Fruit fly (Drosophila melanogaster): ENCODE measurements around the gene CG8329.
A peak's percentile ranks its signal among the peaks of the same experiment; 100 is the strongest.

DNA sequence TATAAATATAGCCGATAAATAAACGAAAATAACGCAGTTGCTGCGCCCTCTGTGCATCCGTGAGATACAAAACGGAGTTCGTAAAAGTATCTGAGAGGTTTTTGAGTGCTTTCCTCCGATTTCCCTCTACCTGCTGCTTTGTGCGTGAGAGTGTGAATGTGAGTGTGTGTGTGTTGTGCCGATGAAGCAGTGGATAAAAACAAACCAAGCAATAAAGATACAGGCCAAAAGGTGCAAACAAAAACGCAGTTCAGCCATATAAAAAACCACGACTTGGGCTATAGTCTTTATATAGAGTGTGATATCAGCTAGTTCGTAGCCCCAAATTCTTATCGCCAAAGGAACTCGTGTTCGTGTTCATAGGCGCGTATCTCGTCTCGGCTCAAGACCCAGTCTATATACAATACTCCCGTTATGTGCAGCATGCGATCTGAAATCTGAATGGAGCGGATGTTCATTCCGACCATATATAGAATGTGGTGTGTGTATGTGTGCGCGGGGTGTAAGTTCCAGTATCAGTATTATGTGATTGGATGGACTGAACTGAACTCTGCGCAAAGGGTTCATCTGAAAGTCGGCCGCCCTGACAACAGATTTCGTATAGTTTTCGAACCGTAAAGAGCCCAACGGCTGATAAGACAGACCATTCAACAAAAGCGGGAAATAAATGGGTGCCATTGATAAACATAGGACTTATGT, 22.3 kb upstream of the CG8329 start:
- TF ChIP-seq h (GFP tag; optimal IDR thresholded peaks at IDR 0.05) (no peak), foxo (GFP tag; optimal IDR thresholded peaks at IDR 0.05) (no peak), psq (GFP tag; optimal IDR thresholded peaks at IDR 0.05) (peak; percentile 82), Dfd (GFP tag; optimal IDR thresholded peaks at IDR 0.05) (no peak), CG32264 (GFP tag; optimal IDR thresholded peaks at IDR 0.05) (no peak), Dif (GFP tag; optimal IDR thresholded peaks at IDR 0.05; ENCODE audit: partially characterized antibody) (no peak), GATAd (GFP tag; optimal IDR thresholded peaks at IDR 0.05) (no peak), ey (GFP tag; optimal IDR thresholded peaks at IDR 0.05) (no peak), usp (GFP tag; optimal IDR thresholded peaks at IDR 0.05) (no peak), CG9705 (GFP tag; optimal IDR thresholded peaks at IDR 0.05) (no peak), Hnf4 (GFP tag; optimal IDR thresholded peaks at IDR 0.05) (no peak), Vsx2 (GFP tag; optimal IDR thresholded peaks at IDR 0.05; ENCODE audit: partially characterized antibody) (no peak), dl (GFP tag; optimal IDR thresholded peaks at IDR 0.05; ENCODE audit: insufficient read depth in 1 of 2, partially characterized antibody in 2 of 2) (no peak)

Data from whole organism, wandering third instar larva.